Fruit fly (Drosophila melanogaster) whole organism, pupa: ENCODE measurements around the gene CG12811.

ENCODE experiments used
- CG12605 ChIP-seq: fragments of 200-800 bp; sonication (Bioruptor generic); IDR thresholded peaks from 2 replicates; pipeline ENCODE4 v1.3.6; 2022; ENCODE audit warnings: missing biosample characterization, missing genetic modification characterization
- CG13204 ChIP-seq: fragments of 200-800 bp; sonication (Bioruptor generic); optimal IDR thresholded peaks from 2 replicates; lab custom pipeline; 2018; ENCODE audit warnings: missing biosample characterization, mild to moderate bottlenecking, missing genetic modification characterization, moderate library complexity
- CG17806 ChIP-seq: fragments of 200-800 bp; sonication (Bioruptor generic); optimal IDR thresholded peaks from 2 replicates; lab custom pipeline; 2018; ENCODE audit warnings: missing biosample characterization, mild to moderate bottlenecking, missing genetic modification characterization, moderate library complexity
- CG4496 ChIP-seq: fragments of 200-800 bp; sonication (Bioruptor generic); IDR thresholded peaks from 3 replicates; pipeline ENCODE4 v1.3.6; 2022; ENCODE audit warnings: missing biosample characterization, missing genetic modification characterization
- D1 ChIP-seq: fragments of 200-800 bp; sonication (Bioruptor generic); optimal IDR thresholded peaks from 2 replicates; lab custom pipeline; 2018; ENCODE audit warnings: missing biosample characterization, mild to moderate bottlenecking, missing genetic modification characterization, moderate library complexity
- gl ChIP-seq: fragments of 200-800 bp; sonication (Bioruptor generic); optimal IDR thresholded peaks from 2 replicates; lab custom pipeline; 2018; ENCODE audit warnings: missing biosample characterization, mild to moderate bottlenecking, missing genetic modification characterization

DNA sequence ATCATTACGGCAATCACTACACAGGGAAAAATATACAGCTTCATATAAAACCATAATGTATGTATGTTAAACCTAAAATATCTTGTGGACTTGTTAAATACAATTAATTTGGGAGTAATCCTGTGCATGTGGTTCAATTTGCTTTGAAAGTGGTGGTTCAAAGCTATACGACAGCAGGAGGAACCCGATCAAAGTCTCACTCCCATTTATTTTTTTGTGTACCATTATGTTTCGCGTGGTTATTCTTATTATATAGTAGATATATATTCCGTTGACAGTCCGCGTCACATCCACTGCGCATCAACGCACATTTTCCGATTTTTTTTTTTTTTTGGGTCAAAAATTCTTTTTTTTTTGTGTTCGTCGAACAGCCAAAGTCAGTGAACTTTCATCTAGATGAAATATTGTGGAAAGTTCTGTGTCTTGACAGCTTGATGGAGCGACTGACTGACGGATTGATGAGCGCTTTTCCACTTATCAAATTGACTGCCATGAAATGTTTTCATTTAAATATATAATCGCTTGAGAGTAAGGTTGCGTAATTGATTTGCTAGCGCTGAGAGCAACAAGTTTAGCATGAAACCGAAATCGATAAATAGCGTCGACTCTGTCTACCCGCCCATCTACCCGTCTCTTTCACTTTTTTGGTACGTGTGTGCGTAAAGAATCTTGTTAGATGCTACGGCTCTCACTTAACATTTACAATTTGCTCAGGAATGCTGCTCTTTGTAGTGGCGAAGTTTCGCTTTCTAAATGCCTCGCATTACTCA is 15.5 kb downstream of the CG12811 start:
- TF ChIP-seq D1 (tag; lab: Kevin White, UChicago) (no peak), CG17806 (no peak), CG4496 (GFP tag; lab: Robert Waterston, UW) (no peak), CG13204 (GFP tag; lab: Kevin White, UChicago) (no peak), CG12605 (GFP tag; lab: Robert Waterston, UW) (no peak), gl (tag; lab: Kevin White, UChicago) (no peak)
